Worm (Caenorhabditis elegans) whole organism, midembryonic: Measurements from ENCODE around the gene rga-5.

Source experiments
- T22C8.4 ChIP-seq: fragments of 200-800 bp; sonication (Bioruptor generic); IDR thresholded peaks from 2 replicates; pipeline ENCODE4 v1.3.6; 2022; ENCODE audit warnings: missing genetic modification characterization, missing compliant biosample characterization
- flt-1 ChIP-seq: fragments of 200-800 bp; sonication (Bioruptor generic); IDR thresholded peaks from 2 replicates; pipeline ENCODE4 v1.3.6; 2022; ENCODE audit warnings: missing genetic modification characterization, missing compliant biosample characterization
- ztf-23 ChIP-seq: fragments of 200-800 bp; sonication (Bioruptor generic); IDR thresholded peaks from 2 replicates; pipeline ENCODE4 v1.3.6; 2022; ENCODE audit warnings: missing genetic modification reagents, missing genetic modification characterization, missing compliant biosample characterization

DNA sequence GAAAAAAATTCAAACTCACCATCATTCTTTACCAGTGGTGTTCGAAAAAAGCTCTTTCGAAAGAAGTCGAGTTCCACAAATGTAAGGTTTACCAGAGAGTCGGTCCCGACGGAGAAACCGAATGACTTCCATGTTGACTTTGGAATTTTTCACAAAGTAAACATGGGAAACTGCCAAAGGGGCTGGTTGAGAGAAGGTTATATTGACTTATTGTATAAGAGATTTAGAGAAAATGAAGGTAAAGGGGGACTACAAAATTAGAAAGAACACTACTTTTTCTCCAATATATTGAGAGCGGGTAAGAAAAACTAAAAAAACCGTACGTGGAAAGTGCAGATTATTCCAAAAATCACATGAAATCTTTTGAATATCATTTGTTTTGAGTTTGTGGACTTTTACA lies 37.5 kb downstream of the rga-5 start, which contains the start of gene vamp-8:
- TF ChIP-seq T22C8.4 (GFP tag; lab: Robert Waterston, UW) (no peak), ztf-23 (GFP tag; lab: Robert Waterston, UW) (no peak), flt-1 (GFP tag; lab: Robert Waterston, UW) (no peak)
